Fruit fly (Drosophila melanogaster) whole organism, prepupa: ENCODE results near the gene Ptpmeg2.

Source experiments
- CG10631 ChIP-seq: fragments of 200-800 bp; sonication (Bioruptor generic); optimal IDR thresholded peaks from 2 replicates; lab custom pipeline; 2016; ENCODE audit warnings: missing biosample characterization, missing genetic modification characterization
- CG11294 ChIP-seq: fragments of 200-800 bp; sonication (Bioruptor generic); IDR thresholded peaks from 2 replicates; pipeline ENCODE4 v1.3.6; 2022; ENCODE audit warnings: missing biosample characterization, missing genetic modification characterization
- CG11902 ChIP-seq: fragments of 200-800 bp; sonication (Bioruptor generic); optimal IDR thresholded peaks from 3 replicates; lab custom pipeline; 2016; ENCODE audit warnings: missing biosample characterization, missing genetic modification characterization
- CG1621 ChIP-seq: fragments of 200-800 bp; sonication (Bioruptor generic); optimal IDR thresholded peaks from 3 replicates; lab custom pipeline; 2018; ENCODE audit warnings: missing biosample characterization, mild to moderate bottlenecking, missing genetic modification characterization
- CG16779 ChIP-seq: fragments of 200-800 bp; sonication (Bioruptor generic); optimal IDR thresholded peaks from 3 replicates; lab custom pipeline; 2017; ENCODE audit warnings: missing biosample characterization, mild to moderate bottlenecking, missing genetic modification characterization
- CG6854 ChIP-seq: fragments of 200-800 bp; sonication (Bioruptor generic); optimal IDR thresholded peaks from 2 replicates; lab custom pipeline; 2017; ENCODE audit warnings: missing biosample characterization, mild to moderate bottlenecking, missing genetic modification characterization
- CG7368 ChIP-seq: fragments of 200-800 bp; sonication (Bioruptor generic); optimal IDR thresholded peaks from 3 replicates; lab custom pipeline; 2016; ENCODE audit warnings: missing biosample characterization, missing genetic modification characterization
- Eip93F ChIP-seq: fragments of 200-800 bp; sonication (Bioruptor generic); optimal IDR thresholded peaks from 2 replicates; lab custom pipeline; 2016; ENCODE audit warnings: missing biosample characterization, mild to moderate bottlenecking, missing genetic modification characterization
- Ets96B ChIP-seq: fragments of 200-800 bp; optimal IDR thresholded peaks from 2 replicates; lab custom pipeline; 2019; ENCODE audit warnings: missing biosample characterization, mild to moderate bottlenecking, missing genetic modification characterization, moderate library complexity
- Hr39 ChIP-seq: fragments of 200-800 bp; sonication (Bioruptor generic); optimal IDR thresholded peaks from 2 replicates; lab custom pipeline; 2016; ENCODE audit warnings: missing biosample characterization, missing genetic modification characterization
- OdsH ChIP-seq: fragments of 200-800 bp; sonication (Bioruptor generic); optimal IDR thresholded peaks from 3 replicates; lab custom pipeline; 2016; ENCODE audit warnings: missing biosample characterization, missing genetic modification characterization
- Smox ChIP-seq: fragments of 200-800 bp; sonication (Bioruptor generic); optimal IDR thresholded peaks from 3 replicates; lab custom pipeline; 2016; ENCODE audit warnings: missing biosample characterization, missing genetic modification characterization
- Sox102F ChIP-seq: fragments of 200-800 bp; sonication (Bioruptor generic); optimal IDR thresholded peaks from 2 replicates; lab custom pipeline; 2016; ENCODE audit warnings: missing biosample characterization, mild to moderate bottlenecking, missing genetic modification characterization

dm6 chrX:9650757-9651594 is 8.0 kb downstream of the Ptpmeg2 start:
- TF ChIP-seq CG1621 (tag; lab: Kevin White, UChicago) (peak; percentile 98), CG6854 (GFP tag; lab: Kevin White, UChicago) (peak; percentile 96), CG11902 (peak; percentile 97), OdsH (GFP tag; lab: Kevin White, UChicago) (peak; percentile 98), Sox102F (GFP tag; lab: Kevin White, UChicago) (peak; percentile 97), CG10631 (GFP tag; lab: Kevin White, UChicago) (peak; percentile 98), CG11294 (GFP tag; lab: Robert Waterston, UW) (peak; percentile 93), CG16779 (tag; lab: Kevin White, UChicago) (peak; percentile 96), Eip93F (GFP tag; lab: Kevin White, UChicago) (peak; percentile 94), Ets96B (tag; lab: Kevin White, UChicago) (peak; percentile 97), Hr39 (peak; percentile 97), Smox (GFP tag; lab: Kevin White, UChicago) (peak; percentile 96), CG7368 (peak; percentile 97)
